Fruit fly (Drosophila melanogaster) whole organism, embryonic: ENCODE measurements around the gene Shawn.

ENCODE experiments used
- Adf1 ChIP-seq: fragments of 200-800 bp; sonication (Bioruptor generic); IDR thresholded peaks from 2 replicates; pipeline ENCODE4 v1.3.6; 2022; ENCODE audit warnings: missing biosample characterization, missing genetic modification characterization
- Atf6 ChIP-seq: fragments of 200-800 bp; sonication (Bioruptor generic); IDR thresholded peaks from 2 replicates; pipeline ENCODE4 v1.3.6; 2022; ENCODE audit warnings: missing biosample characterization, missing genetic modification characterization
- Awh ChIP-seq: fragments of 200-800 bp; sonication (Bioruptor generic); IDR thresholded peaks from 2 replicates; pipeline ENCODE4, ENCODE4 v1.3.6; 2022; ENCODE audit warnings: missing biosample characterization, missing genetic modification characterization
- CG10209 ChIP-seq: fragments of 200-800 bp; sonication (Bioruptor generic); optimal IDR thresholded peaks from 3 replicates; lab custom pipeline; 2017; ENCODE audit warnings: missing biosample characterization, mild to moderate bottlenecking, missing genetic modification characterization, missing genetic modification reagents
- CG10959 ChIP-seq: fragments of 200-800 bp; sonication (Bioruptor generic); IDR thresholded peaks from 2 replicates; pipeline ENCODE4 v1.3.6; 2022; ENCODE audit warnings: missing biosample characterization, missing genetic modification characterization
- CG11456 ChIP-seq: fragments of 200-800 bp; sonication (Bioruptor generic); IDR thresholded peaks from 3 replicates; pipeline ENCODE4 v1.3.6; 2022; ENCODE audit warnings: missing biosample characterization, missing genetic modification characterization
- CG12104 ChIP-seq: fragments of 200-800 bp; sonication (Bioruptor generic); optimal IDR thresholded peaks from 3 replicates; lab custom pipeline; 2016; ENCODE audit warnings: missing biosample characterization, missing genetic modification characterization
- CG12155 ChIP-seq: fragments of 200-800 bp; sonication (Bioruptor generic); optimal IDR thresholded peaks from 3 replicates; lab custom pipeline; 2016; ENCODE audit warnings: missing biosample characterization, missing genetic modification characterization
- CG12659 ChIP-seq: fragments of 200-800 bp; sonication (Bioruptor generic); optimal IDR thresholded peaks from 3 replicates; lab custom pipeline; 2017; ENCODE audit warnings: mild to moderate bottlenecking, missing biosample characterization, missing genetic modification reagents, missing genetic modification characterization
- CG12744 ChIP-seq: fragments of 200-800 bp; sonication (Bioruptor generic); optimal IDR thresholded peaks from 2 replicates; lab custom pipeline; 2016; ENCODE audit warnings: missing biosample characterization, missing genetic modification characterization
- CG13287 ChIP-seq: fragments of 200-800 bp; sonication (Bioruptor generic); IDR thresholded peaks from 2 replicates; pipeline ENCODE4 v1.3.6; 2022; ENCODE audit warnings: missing biosample characterization, missing genetic modification characterization; ENCODE audit not compliant: partially characterized antibody
- CG13424 ChIP-seq: fragments of 200-800 bp; sonication (Bioruptor generic); optimal IDR thresholded peaks from 2 replicates; lab custom pipeline; 2019; ENCODE audit warnings: missing biosample characterization, mild to moderate bottlenecking, missing genetic modification characterization, moderate library complexity
- CG13624 ChIP-seq: fragments of 200-800 bp; sonication (Bioruptor generic); optimal IDR thresholded peaks from 2 replicates; lab custom pipeline; 2016; ENCODE audit warnings: missing biosample characterization, missing genetic modification characterization
- CG14965 ChIP-seq: fragments of 200-800 bp; sonication (Bioruptor generic); optimal IDR thresholded peaks from 2 replicates; lab custom pipeline; 2016; ENCODE audit warnings: missing biosample characterization, missing genetic modification characterization, borderline replicate concordance
- CG1529 ChIP-seq: fragments of 200-800 bp; sonication (Bioruptor generic); optimal IDR thresholded peaks from 3 replicates; lab custom pipeline; 2018; ENCODE audit warnings: missing biosample characterization, missing genetic modification characterization
- CG1602 ChIP-seq: fragments of 200-800 bp; sonication (Bioruptor generic); optimal IDR thresholded peaks from 3 replicates; lab custom pipeline; 2016; ENCODE audit warnings: missing biosample characterization, missing genetic modification characterization
- CG17328 ChIP-seq: fragments of 200-800 bp; sonication (Bioruptor generic); IDR thresholded peaks from 2 replicates; pipeline ENCODE4 v1.3.6; 2022; ENCODE audit warnings: missing biosample characterization, missing genetic modification characterization
- CG30431 ChIP-seq: fragments of 200-800 bp; sonication (Bioruptor generic); optimal IDR thresholded peaks from 2 replicates; lab custom pipeline; 2017; ENCODE audit warnings: missing biosample characterization, missing genetic modification characterization
- CG31388 ChIP-seq: fragments of 200-800 bp; sonication (Bioruptor generic); optimal IDR thresholded peaks from 2 replicates; lab custom pipeline; 2016; ENCODE audit warnings: missing biosample characterization, missing genetic modification characterization
- CG33557 ChIP-seq: fragments of 200-800 bp; sonication (Bioruptor generic); optimal IDR thresholded peaks from 2 replicates; lab custom pipeline; 2019; ENCODE audit warnings: missing biosample characterization, mild to moderate bottlenecking, missing genetic modification characterization, moderate library complexity
- CG34376 ChIP-seq: fragments of 200-800 bp; sonication (Bioruptor generic); optimal IDR thresholded peaks from 2 replicates; lab custom pipeline; 2018; ENCODE audit warnings: missing biosample characterization, mild to moderate bottlenecking, missing genetic modification characterization
- CG4730 ChIP-seq: fragments of 200-800 bp; sonication (Bioruptor generic); IDR thresholded peaks from 2 replicates; pipeline ENCODE4 v1.3.6; 2022; ENCODE audit warnings: missing biosample characterization, missing genetic modification characterization
- CG6272 ChIP-seq: fragments of 200-800 bp; sonication (Bioruptor generic); IDR thresholded peaks from 2 replicates; pipeline ENCODE4 v1.3.6; 2022; ENCODE audit warnings: missing biosample characterization, missing genetic modification characterization
- CG7357 ChIP-seq: fragments of 200-800 bp; sonication (Bioruptor generic); IDR thresholded peaks from 3 replicates; pipeline ENCODE4 v1.3.6; 2022; ENCODE audit warnings: missing biosample characterization, missing genetic modification characterization
- CG7839 ChIP-seq: fragments of 200-800 bp; sonication (Bioruptor generic); optimal IDR thresholded peaks from 3 replicates; lab custom pipeline; 2018; ENCODE audit warnings: missing biosample characterization, mild to moderate bottlenecking, missing genetic modification characterization, moderate library complexity
- CG9932 ChIP-seq: fragments of 200-800 bp; sonication (Bioruptor generic); IDR thresholded peaks from 2 replicates; pipeline ENCODE4 v1.3.6; 2022; ENCODE audit warnings: missing biosample characterization, missing genetic modification characterization
- Dbx ChIP-seq: fragments of 200-800 bp; sonication (Bioruptor generic); IDR thresholded peaks from 3 replicates; pipeline ENCODE4 v1.3.6; 2022; ENCODE audit warnings: missing biosample characterization, missing genetic modification characterization
- Dip3 ChIP-seq: fragments of 200-800 bp; sonication (Bioruptor generic); optimal IDR thresholded peaks from 3 replicates; lab custom pipeline; 2016; ENCODE audit warnings: missing biosample characterization, missing genetic modification characterization
- E2f2 ChIP-seq: fragments of 200-800 bp; sonication (Bioruptor generic); IDR thresholded peaks from 2 replicates; pipeline ENCODE4 v1.3.6; 2022; ENCODE audit warnings: missing biosample characterization, missing genetic modification characterization
- Fer1 ChIP-seq: fragments of 200-800 bp; sonication (Bioruptor generic); optimal IDR thresholded peaks from 2 replicates; lab custom pipeline; 2017; ENCODE audit warnings: missing biosample characterization, mild to moderate bottlenecking, missing genetic modification characterization
- HmgZ ChIP-seq: fragments of 200-800 bp; sonication (Bioruptor generic); optimal IDR thresholded peaks from 2 replicates; lab custom pipeline; 2018; ENCODE audit warnings: missing biosample characterization, mild to moderate bottlenecking, missing genetic modification characterization
- Hsf ChIP-seq: fragments of 200-800 bp; sonication (Bioruptor generic); optimal IDR thresholded peaks from 3 replicates; lab custom pipeline; 2016; ENCODE audit warnings: missing biosample characterization, missing genetic modification characterization
- MESR4 ChIP-seq: fragments of 200-800 bp; sonication (Bioruptor generic); optimal IDR thresholded peaks from 2 replicates; lab custom pipeline; 2018; ENCODE audit warnings: missing biosample characterization, mild to moderate bottlenecking, missing genetic modification characterization, moderate library complexity
- Mad ChIP-seq: fragments of 200-800 bp; sonication (Bioruptor generic); optimal IDR thresholded peaks from 2 replicates; lab custom pipeline; 2016; ENCODE audit warnings: missing biosample characterization, missing genetic modification characterization
- Mrtf ChIP-seq: fragments of 200-800 bp; sonication (Bioruptor generic); IDR thresholded peaks from 3 replicates; pipeline ENCODE4 v1.3.6; 2022; ENCODE audit warnings: missing biosample characterization, missing genetic modification characterization
- Myb ChIP-seq: fragments of 200-800 bp; sonication (Bioruptor generic); optimal IDR thresholded peaks from 2 replicates; lab custom pipeline; 2016; ENCODE audit warnings: missing biosample characterization, missing genetic modification characterization
- Oli ChIP-seq: fragments of 200-800 bp; sonication (Bioruptor generic); optimal IDR thresholded peaks from 2 replicates; lab custom pipeline; 2018; ENCODE audit warnings: missing biosample characterization, mild to moderate bottlenecking, missing genetic modification characterization, moderate library complexity
- Six4 ChIP-seq: fragments of 200-800 bp; sonication (Bioruptor generic); optimal IDR thresholded peaks from 2 replicates; lab custom pipeline; 2016; ENCODE audit warnings: missing biosample characterization, missing genetic modification characterization
- crol ChIP-seq: fragments of 200-800 bp; sonication (Bioruptor generic); IDR thresholded peaks from 2 replicates; pipeline ENCODE4 v1.3.6; 2022; ENCODE audit warnings: missing biosample characterization, missing genetic modification characterization
- dmrt99B ChIP-seq: fragments of 200-800 bp; sonication (Bioruptor generic); optimal IDR thresholded peaks from 2 replicates; lab custom pipeline; 2018; ENCODE audit warnings: missing biosample characterization, mild to moderate bottlenecking, missing genetic modification characterization, moderate library complexity
- ems ChIP-seq: fragments of 200-800 bp; sonication (Bioruptor generic); optimal IDR thresholded peaks from 3 replicates; lab custom pipeline; 2016; ENCODE audit warnings: missing biosample characterization, missing genetic modification characterization
- gsb ChIP-seq: fragments of 200-800 bp; sonication (Bioruptor generic); IDR thresholded peaks from 2 replicates; pipeline ENCODE4 v1.3.6; 2022; ENCODE audit warnings: missing biosample characterization, missing genetic modification characterization
- hb ChIP-seq: fragments of 200-800 bp; sonication (Bioruptor generic); IDR thresholded peaks from 3 replicates; pipeline ENCODE4 v1.3.6; 2022; ENCODE audit warnings: missing biosample characterization, missing genetic modification characterization; ENCODE audit not compliant: partially characterized antibody
- p53 ChIP-seq: fragments of 200-800 bp; sonication (Bioruptor generic); optimal IDR thresholded peaks from 2 replicates; lab custom pipeline; 2016; ENCODE audit warnings: missing biosample characterization, missing genetic modification characterization
- pnt ChIP-seq: fragments of 200-800 bp; sonication (Bioruptor generic); optimal IDR thresholded peaks from 3 replicates; lab custom pipeline; 2016; ENCODE audit warnings: missing biosample characterization, missing genetic modification characterization
- seq ChIP-seq: fragments of 200-800 bp; sonication (Bioruptor generic); IDR thresholded peaks from 2 replicates; pipeline ENCODE4 v1.3.6; 2022; ENCODE audit warnings: missing biosample characterization, missing genetic modification characterization
- shn ChIP-seq: fragments of 200-800 bp; sonication (Bioruptor generic); optimal IDR thresholded peaks from 3 replicates; lab custom pipeline; 2016; ENCODE audit warnings: missing biosample characterization, missing genetic modification characterization
- sr ChIP-seq: fragments of 200-800 bp; sonication (Bioruptor generic); IDR thresholded peaks from 3 replicates; pipeline ENCODE4 v1.3.6; 2022; ENCODE audit warnings: missing biosample characterization, missing genetic modification characterization
- usp ChIP-seq: fragments of >200 bp; optimal IDR thresholded peaks from 2 replicates; lab custom pipeline; 2017; ENCODE audit warnings: missing biosample characterization, missing genetic modification characterization

The Shawn gene

DNA sequence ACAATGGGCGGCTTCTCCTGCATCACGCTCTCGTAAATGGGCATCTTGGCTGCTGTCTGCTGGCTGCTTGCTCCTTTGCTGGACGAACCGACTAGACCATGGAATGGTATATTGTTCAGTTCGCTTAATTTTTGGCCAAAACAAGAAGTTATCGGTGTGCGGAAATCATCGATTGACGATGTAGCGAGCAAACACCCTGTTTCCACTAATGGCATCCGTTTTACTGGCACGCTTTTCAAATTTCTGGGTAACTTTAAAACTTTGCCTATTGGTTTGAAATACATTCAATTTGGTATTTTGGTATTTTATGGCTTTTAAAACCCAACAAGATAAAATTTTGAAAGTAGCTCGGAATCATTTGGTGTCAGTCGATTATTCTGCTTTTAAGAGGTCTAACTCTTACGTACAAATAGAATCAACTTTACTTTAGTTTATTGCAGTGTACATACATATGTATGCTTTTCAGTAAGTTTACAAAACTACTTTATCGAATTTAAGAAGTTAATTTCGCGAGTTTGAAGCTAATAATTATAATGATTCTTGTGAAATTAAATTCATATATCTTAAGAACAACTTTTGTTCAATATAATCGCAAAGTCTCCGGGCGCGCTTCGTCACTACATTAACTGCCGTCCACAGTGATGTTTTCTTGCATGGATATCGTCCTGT lies 34.7 kb downstream of the Shawn start, which contains the start of gene Arp10 (continued):
- no peak for TF ChIP-seq CG31388 (GFP tag; lab: Kevin White, UChicago)
- TF ChIP-seq CG1529 (GFP tag; lab: Kevin White, UChicago) = no peak
- no peak for TF ChIP-seq usp (GFP tag; lab: Kevin White, UChicago)
- no peak for TF ChIP-seq Atf6
- no peak for TF ChIP-seq dmrt99B (tag; lab: Kevin White, UChicago)
- TF ChIP-seq Fer1 (GFP tag; lab: Kevin White, UChicago) = peak; percentile 12
- no peak for TF ChIP-seq gsb
- TF ChIP-seq Oli = no peak
- peak; percentile 2 for TF ChIP-seq CG33557 (GFP tag; lab: Kevin White, UChicago)
- no peak for TF ChIP-seq CG7839
- no peak for TF ChIP-seq Mad (GFP tag; lab: Kevin White, UChicago)
- TF ChIP-seq CG6272 (GFP tag; lab: Robert Waterston, UW) = no peak
- TF ChIP-seq CG9932 = peak; percentile 37; the same call in 1 of the 2 replicates

DNA sequence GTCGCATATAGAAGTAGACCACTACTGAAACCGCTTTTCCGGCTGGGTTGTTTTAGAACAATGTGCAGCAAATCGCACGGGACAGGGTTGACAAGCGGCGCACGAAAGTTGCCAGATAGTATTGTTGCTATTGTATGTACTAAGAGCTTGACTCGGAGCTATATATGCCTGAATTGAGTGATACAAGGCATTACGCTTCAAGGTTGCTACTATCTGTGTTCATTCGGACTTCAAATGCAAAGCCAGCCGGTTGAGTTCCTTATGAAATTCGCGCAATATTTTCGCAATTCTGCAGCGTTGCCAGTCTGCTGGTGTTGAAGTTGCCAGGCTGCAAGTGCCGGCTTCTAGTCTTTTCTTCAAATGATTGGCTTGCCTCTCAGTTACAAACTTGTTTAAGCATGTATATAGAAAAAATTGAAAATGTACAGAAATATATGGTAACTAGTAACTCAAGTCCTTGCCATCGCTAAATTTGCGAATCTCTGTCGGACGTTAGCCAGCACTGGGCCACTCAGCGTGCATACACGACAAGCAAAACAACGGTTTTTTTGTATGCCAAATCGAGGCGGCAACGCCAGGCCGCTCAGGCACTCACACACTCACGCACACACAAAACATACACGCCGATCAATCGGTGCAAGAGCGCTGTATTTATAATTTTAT lies 40.6 kb downstream of the Shawn start, which contains the start of the genes Ranbp21 and Elys:
Gene Ranbp21 (minus strand): TSS at position 513 of the 663 bp plus-strand sequence.
Gene Elys (plus strand): TSS at position 549 of the 663 bp plus-strand sequence.
- TF ChIP-seq Adf1 (no peak), CG11456 (GFP tag; lab: Robert Waterston, UW) (peak; percentile 55; the same call in 1 of the 3 replicates), hb (GFP tag; lab: Robert Waterston, UW) (0 out of 3 replicates have a peak, but pooled peaks have one; percentile 56), seq (GFP tag; lab: Robert Waterston, UW) (no peak), pnt (GFP tag; lab: Kevin White, UChicago) (peak; percentile 62), CG17328 (GFP tag; lab: Robert Waterston, UW) (peak; percentile 33; the same call in 1 of the 2 replicates), Six4 (GFP tag; lab: Kevin White, UChicago) (peak; percentile 16), Dip3 (GFP tag; lab: Kevin White, UChicago) (peak; percentile 73), CG14965 (GFP tag; lab: Kevin White, UChicago) (no peak), shn (GFP tag; lab: Kevin White, UChicago) (peak; percentile 65), Hsf (GFP tag; lab: Kevin White, UChicago) (peak; percentile 69), CG13424 (tag; lab: Kevin White, UChicago) (peak; percentile 36), HmgZ (peak; percentile 28), CG13624 (peak; percentile 59), MESR4 (GFP tag; lab: Kevin White, UChicago) (peak; percentile 34), CG4730 (GFP tag; lab: Robert Waterston, UW) (peak; percentile 34; the same call in 1 of the 2 replicates), E2f2 (GFP tag; lab: Robert Waterston, UW) (peak; percentile 61), CG34376 (GFP tag; lab: Kevin White, UChicago) (no peak), CG10959 (peak; percentile 39; the same call in 1 of the 2 replicates), CG1602 (peak; percentile 50), CG7357 (peak; percentile 42; the same call in 1 of the 3 replicates), CG10209 (peak; percentile 38), CG13287 (peak; percentile 55), crol (GFP tag; lab: Robert Waterston, UW) (no peak), CG12744 (GFP tag; lab: Kevin White, UChicago) (peak; percentile 21), ems (GFP tag; lab: Kevin White, UChicago) (peak; percentile 61), p53 (GFP tag; lab: Kevin White, UChicago) (peak; percentile 35), Dbx (GFP tag; lab: Robert Waterston, UW) (peak; percentile 72), Myb (peak; percentile 94), CG12659 (GFP tag; lab: Kevin White, UChicago) (peak; percentile 69), Mrtf (GFP tag; lab: Robert Waterston, UW) (no peak), sr (no peak), CG12155 (GFP tag; lab: Kevin White, UChicago) (peak; percentile 50), CG30431 (peak; percentile 15), Awh (GFP tag; lab: Robert Waterston, UW) (0 out of 2 replicates have a peak, but pooled peaks have one; percentile 29), CG12104 (GFP tag; lab: Kevin White, UChicago) (peak; percentile 11)
